Fruit fly (Drosophila melanogaster): ENCODE results near the gene CG14355.

Gene CG14355

DNA sequence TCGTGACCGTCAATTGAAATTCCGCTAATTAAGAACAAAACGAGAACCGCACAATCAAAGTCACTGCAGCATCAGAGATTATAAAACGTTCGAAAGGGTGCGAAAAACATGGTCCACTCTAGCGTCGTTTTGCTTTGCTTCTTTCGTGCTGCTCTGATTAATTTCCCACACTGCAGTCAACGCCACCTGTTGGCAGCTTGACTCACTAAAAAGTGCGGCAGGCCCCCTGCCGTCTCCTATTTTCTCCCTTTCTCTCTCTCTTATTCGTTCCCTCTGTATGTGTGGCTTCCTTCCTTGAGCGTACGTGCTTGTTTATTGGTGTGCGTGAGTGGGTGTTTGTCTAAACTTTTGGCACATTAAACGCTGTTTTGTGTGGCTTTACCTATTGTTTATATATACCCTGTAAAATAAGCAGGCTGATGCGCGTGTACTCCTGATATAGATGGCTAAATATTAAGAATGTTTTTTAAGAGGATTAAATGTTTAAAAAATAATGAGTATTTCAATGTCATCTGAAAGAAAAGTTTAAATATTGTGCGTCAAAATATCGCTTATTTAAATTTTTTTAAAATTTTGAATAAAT lies 53.1 kb downstream of the CG14355 start (continued):
- TF ChIP-seq CG2199 (GFP tag; IDR thresholded peaks at IDR 0.05) (0 out of 3 replicates have a peak, but pooled peaks have one; percentile 64), CG3838 (GFP tag; optimal IDR thresholded peaks at IDR 0.05) (no peak), CG7372 (GFP tag; IDR thresholded peaks at IDR 0.05) (peak; percentile 54), sisA (GFP tag; IDR thresholded peaks at IDR 0.05) (no peak), CG11695 (GFP tag; IDR thresholded peaks at IDR 0.05) (no peak), nmo (GFP tag; optimal IDR thresholded peaks at IDR 0.05) (no peak), nom (GFP tag; optimal IDR thresholded peaks at IDR 0.05) (no peak), CHES-1-like (GFP tag; optimal IDR thresholded peaks at IDR 0.05) (no peak), Hand (GFP tag; optimal IDR thresholded peaks at IDR 0.05) (no peak), HLH54F (GFP tag; optimal IDR thresholded peaks at IDR 0.05) (no peak), CG6175 (GFP tag; IDR thresholded peaks at IDR 0.05) (no peak), H15 (GFP tag; IDR thresholded peaks at IDR 0.05) (no peak), CG18619 (GFP tag; optimal IDR thresholded peaks at IDR 0.05) (no peak), ham (GFP tag; IDR thresholded peaks at IDR 0.05) (no peak), Bdp1 (GFP tag; optimal IDR thresholded peaks at IDR 0.05) (no peak), tio (GFP tag; optimal IDR thresholded peaks at IDR 0.05) (no peak), CG14014 (GFP tag; IDR thresholded peaks at IDR 0.05) (peak; percentile 34; the same call in 1 of the 2 replicates), CG12769 (tag; optimal IDR thresholded peaks at IDR 0.05) (peak; percentile 43), stwl (tag; optimal IDR thresholded peaks at IDR 0.05) (no peak), jigr1 (GFP tag; IDR thresholded peaks at IDR 0.05) (no peak), gce (GFP tag; IDR thresholded peaks at IDR 0.05) (no peak), ara (GFP tag; IDR thresholded peaks at IDR 0.05) (no peak), CG6791 (GFP tag; IDR thresholded peaks at IDR 0.05; ENCODE audit: partially characterized antibody) (no peak), CG3163 (GFP tag; optimal IDR thresholded peaks at IDR 0.05) (peak; percentile 1), CG4854 (GFP tag; optimal IDR thresholded peaks at IDR 0.05) (no peak), Ssrp (tag; optimal IDR thresholded peaks at IDR 0.05) (no peak), unc-4 (GFP tag; IDR thresholded peaks at IDR 0.05; ENCODE audit: partially characterized antibody) (no peak), fd102C (GFP tag; optimal IDR thresholded peaks at IDR 0.05) (no peak), zfh1 (GFP tag; IDR thresholded peaks at IDR 0.05) (0 out of 3 replicates have a peak, but pooled peaks have one; percentile 45), CG14860 (GFP tag; IDR thresholded peaks at IDR 0.05; ENCODE audit: partially characterized antibody) (no peak), CG3407 (GFP tag; optimal IDR thresholded peaks at IDR 0.05) (no peak), al (GFP tag; IDR thresholded peaks at IDR 0.05) (no peak), CG17328 (GFP tag; IDR thresholded peaks at IDR 0.05) (no peak), cg (GFP tag; optimal IDR thresholded peaks at IDR 0.05) (peak; percentile 62), Atf-2 (GFP tag; optimal IDR thresholded peaks at IDR 0.05) (peak; percentile 10), NC2β (GFP tag; optimal IDR thresholded peaks at IDR 0.05) (no peak), slbo (GFP tag; IDR thresholded peaks at IDR 0.05) (peak; percentile 24; the same call in 1 of the 2 replicates), Ada2b (GFP tag; IDR thresholded peaks at IDR 0.05) (peak; percentile 20; the same call in 1 of the 2 replicates), CG13287 (GFP tag; IDR thresholded peaks at IDR 0.05; ENCODE audit: partially characterized antibody) (0 out of 2 replicates have a peak, but pooled peaks have one; percentile 8), Hey (tag; optimal IDR thresholded peaks at IDR 0.05) (no peak), trh (GFP tag; optimal IDR thresholded peaks at IDR 0.05) (no peak), CG14050 (GFP tag; IDR thresholded peaks at IDR 0.05) (no peak), ftz-f1 (GFP tag; optimal IDR thresholded peaks at IDR 0.05) (peak; percentile 68), lbe (GFP tag; optimal IDR thresholded peaks at IDR 0.05) (no peak), da (GFP tag; optimal IDR thresholded peaks at IDR 0.05) (no peak), CG8290 (GFP tag; optimal IDR thresholded peaks at IDR 0.05) (no peak), CG8290 (tag; optimal IDR thresholded peaks at IDR 0.05) (no peak), CG2678 (tag; optimal IDR thresholded peaks at IDR 0.05) (peak; percentile 20), gro (GFP tag; optimal IDR thresholded peaks at IDR 0.05) (no peak), tin (GFP tag; optimal IDR thresholded peaks at IDR 0.05) (no peak), vvl (GFP tag; IDR thresholded peaks at IDR 0.05) (peak; percentile 39)

All from whole organism, embryonic.